Fruit fly (Drosophila melanogaster) whole organism, wandering third instar larva: ENCODE measurements around the gene Dpp10.

ENCODE experiments used
- Abd-B ChIP-seq: fragments of >200 bp; optimal IDR thresholded peaks from 2 replicates; lab custom pipeline; 2017; ENCODE audit warnings: missing biosample characterization, missing genetic modification characterization
- CG9705 ChIP-seq: fragments of 200-800 bp; sonication (Bioruptor generic); optimal IDR thresholded peaks from 2 replicates; lab custom pipeline; 2018; ENCODE audit warnings: missing biosample characterization, mild to moderate bottlenecking, missing genetic modification characterization
- CrebA ChIP-seq: fragments of 200-800 bp; sonication (Bioruptor generic); optimal IDR thresholded peaks from 2 replicates; lab custom pipeline; 2016; ENCODE audit warnings: missing biosample characterization, mild to moderate bottlenecking, missing genetic modification characterization, borderline replicate concordance
- Dfd ChIP-seq: fragments of >200 bp; optimal IDR thresholded peaks from 2 replicates; lab custom pipeline; 2017; ENCODE audit warnings: missing biosample characterization, missing genetic modification characterization
- GATAd ChIP-seq: sonication (Bioruptor generic); optimal IDR thresholded peaks from 2 replicates; lab custom pipeline; 2016; ENCODE audit warnings: missing biosample characterization, missing genetic modification characterization
- HLH106 ChIP-seq: fragments of 200-800 bp; optimal IDR thresholded peaks from 3 replicates; lab custom pipeline; 2019; ENCODE audit warnings: missing biosample characterization, mild to moderate bottlenecking, missing genetic modification characterization, moderate library complexity
- Hnf4 ChIP-seq: fragments of 200-800 bp; sonication (Bioruptor generic); optimal IDR thresholded peaks from 2 replicates; lab custom pipeline; 2016; ENCODE audit warnings: missing biosample characterization, mild to moderate bottlenecking, missing genetic modification characterization
- Hr83 ChIP-seq: fragments of 200-300 bp; sonication (Bioruptor generic); optimal IDR thresholded peaks from 2 replicates; lab custom pipeline; 2016; ENCODE audit warnings: missing biosample characterization, mild to moderate bottlenecking, missing genetic modification characterization, moderate library complexity; ENCODE audit not compliant: poor library complexity, severe bottlenecking
- Mio ChIP-seq: sonication (Bioruptor generic); optimal IDR thresholded peaks from 2 replicates; lab custom pipeline; 2016; ENCODE audit warnings: missing biosample characterization, missing genetic modification characterization
- Myc ChIP-seq: fragments of >200 bp; optimal IDR thresholded peaks from 2 replicates; lab custom pipeline; 2017
- N ChIP-seq: fragments of >200 bp; optimal IDR thresholded peaks from 2 replicates; lab custom pipeline; 2018; ENCODE audit warnings: missing biosample characterization, missing external identifiers, missing genetic modification characterization
- OdsH ChIP-seq: fragments of 200-800 bp; sonication (Bioruptor generic); optimal IDR thresholded peaks from 2 replicates; lab custom pipeline; 2016; ENCODE audit warnings: missing biosample characterization, mild to moderate bottlenecking, missing genetic modification characterization
- Rel ChIP-seq, 2 experiments: fragments of 200-800 bp; sonication (Bioruptor generic) in 1 of 2; optimal IDR thresholded peaks; 2 replicates in 1 of 2; 3 replicates in 1 of 2; lab custom pipeline; 2016 to 2019; ENCODE audit warnings: mild to moderate bottlenecking in 2 of 2, missing biosample characterization in 2 of 2, missing genetic modification characterization in 2 of 2, moderate library complexity in 1 of 2
- Sp1 ChIP-seq: fragments of 200-800 bp; sonication (Bioruptor generic); optimal IDR thresholded peaks from 3 replicates; lab custom pipeline; 2019; ENCODE audit warnings: missing biosample characterization, mild to moderate bottlenecking, missing genetic modification characterization, moderate library complexity
- Vsx2 ChIP-seq: fragments of 200-300, 225-300 bp; sonication (Bioruptor generic); optimal IDR thresholded peaks from 2 replicates; lab custom pipeline; 2018; ENCODE audit warnings: missing biosample characterization, missing genetic modification characterization; ENCODE audit not compliant: partially characterized antibody
- dmrt93B ChIP-seq: fragments of 200-800 bp; sonication (Bioruptor generic); optimal IDR thresholded peaks from 2 replicates; lab custom pipeline; 2018; ENCODE audit warnings: missing biosample characterization, mild to moderate bottlenecking, missing genetic modification characterization
- dsf ChIP-seq: sonication (Bioruptor generic); optimal IDR thresholded peaks from 2 replicates; lab custom pipeline; 2016; ENCODE audit warnings: missing biosample characterization, missing genetic modification characterization, borderline replicate concordance
- ey ChIP-seq: fragments of 200-800 bp; sonication (Bioruptor generic); optimal IDR thresholded peaks from 2 replicates; lab custom pipeline; 2016; ENCODE audit warnings: missing biosample characterization, missing genetic modification characterization
- foxo ChIP-seq, 2 experiments: fragments of 200-800 bp; sonication (Bioruptor generic); optimal IDR thresholded peaks; 2 replicates in 1 of 2; 3 replicates in 1 of 2; lab custom pipeline; 2016 to 2017; ENCODE audit warnings: missing biosample characterization in 2 of 2, missing genetic modification characterization in 2 of 2
- fru ChIP-seq: fragments of 200-800 bp; sonication (Bioruptor generic); optimal IDR thresholded peaks from 3 replicates; lab custom pipeline; 2016; ENCODE audit warnings: missing biosample characterization, mild to moderate bottlenecking, missing genetic modification characterization
- h ChIP-seq: fragments of 200-800 bp; sonication (Bioruptor generic); optimal IDR thresholded peaks from 3 replicates; lab custom pipeline; 2016; ENCODE audit warnings: missing biosample characterization, mild to moderate bottlenecking, missing genetic modification characterization
- jim ChIP-seq: fragments of 175-275, 200-325 bp; sonication (Bioruptor generic); optimal IDR thresholded peaks from 2 replicates; lab custom pipeline; 2016; ENCODE audit warnings: missing biosample characterization, mild to moderate bottlenecking, missing genetic modification characterization
- lola ChIP-seq: fragments of >200 bp; optimal IDR thresholded peaks from 2 replicates; lab custom pipeline; 2017; ENCODE audit warnings: missing biosample characterization, missing genetic modification characterization
- psq ChIP-seq: fragments of 200-800 bp; sonication (Bioruptor generic); optimal IDR thresholded peaks from 3 replicates; lab custom pipeline; 2017; ENCODE audit warnings: missing biosample characterization, mild to moderate bottlenecking, missing genetic modification characterization, moderate library complexity
- rgr ChIP-seq: fragments of 200-800 bp; sonication (Bioruptor generic); optimal IDR thresholded peaks from 3 replicates; lab custom pipeline; 2016; ENCODE audit warnings: missing biosample characterization, mild to moderate bottlenecking, missing genetic modification characterization
- sage ChIP-seq: fragments of 200-800 bp; sonication (Bioruptor generic); optimal IDR thresholded peaks from 2 replicates; lab custom pipeline; 2016; ENCODE audit warnings: missing biosample characterization, mild to moderate bottlenecking, missing genetic modification characterization
- sv ChIP-seq: fragments of 200-800 bp; sonication (Bioruptor generic); optimal IDR thresholded peaks from 3 replicates; lab custom pipeline; 2016; ENCODE audit warnings: missing biosample characterization, missing genetic modification characterization
- usp ChIP-seq: fragments of >200 bp; optimal IDR thresholded peaks from 2 replicates; lab custom pipeline; 2017; ENCODE audit warnings: missing biosample characterization, missing genetic modification characterization
- woc ChIP-seq: sonication (Bioruptor generic); optimal IDR thresholded peaks from 2 replicates; lab custom pipeline; 2016; ENCODE audit warnings: missing biosample characterization, mild to moderate bottlenecking, missing genetic modification characterization

Dpp10 gene

dm6 chr2L:6559131-6559530 is 41.7 kb downstream of the Dpp10 start, which contains the start of gene COX5BL:
Gene COX5BL (plus strand): TSS chr2L:6559431.
- TF ChIP-seq ey (GFP tag; lab: Kevin White, UChicago) (no peak), dsf (GFP tag; lab: Kevin White, UChicago) (no peak), lola (GFP tag; lab: Kevin White, UChicago) (no peak), Hr83 (GFP tag; lab: Kevin White, UChicago) (no peak), GATAd (GFP tag; lab: Kevin White, UChicago) (no peak), Dfd (GFP tag; lab: Kevin White, UChicago) (no peak), sage (GFP tag; lab: Kevin White, UChicago) (no peak), Vsx2 (GFP tag; lab: Kevin White, UChicago) (no peak), HLH106 (tag; lab: Kevin White, UChicago) (no peak), Abd-B (GFP tag; lab: Kevin White, UChicago) (no peak), Hnf4 (GFP tag; lab: Kevin White, UChicago) (no peak), CrebA (GFP tag; lab: Kevin White, UChicago) (no peak)

DNA sequence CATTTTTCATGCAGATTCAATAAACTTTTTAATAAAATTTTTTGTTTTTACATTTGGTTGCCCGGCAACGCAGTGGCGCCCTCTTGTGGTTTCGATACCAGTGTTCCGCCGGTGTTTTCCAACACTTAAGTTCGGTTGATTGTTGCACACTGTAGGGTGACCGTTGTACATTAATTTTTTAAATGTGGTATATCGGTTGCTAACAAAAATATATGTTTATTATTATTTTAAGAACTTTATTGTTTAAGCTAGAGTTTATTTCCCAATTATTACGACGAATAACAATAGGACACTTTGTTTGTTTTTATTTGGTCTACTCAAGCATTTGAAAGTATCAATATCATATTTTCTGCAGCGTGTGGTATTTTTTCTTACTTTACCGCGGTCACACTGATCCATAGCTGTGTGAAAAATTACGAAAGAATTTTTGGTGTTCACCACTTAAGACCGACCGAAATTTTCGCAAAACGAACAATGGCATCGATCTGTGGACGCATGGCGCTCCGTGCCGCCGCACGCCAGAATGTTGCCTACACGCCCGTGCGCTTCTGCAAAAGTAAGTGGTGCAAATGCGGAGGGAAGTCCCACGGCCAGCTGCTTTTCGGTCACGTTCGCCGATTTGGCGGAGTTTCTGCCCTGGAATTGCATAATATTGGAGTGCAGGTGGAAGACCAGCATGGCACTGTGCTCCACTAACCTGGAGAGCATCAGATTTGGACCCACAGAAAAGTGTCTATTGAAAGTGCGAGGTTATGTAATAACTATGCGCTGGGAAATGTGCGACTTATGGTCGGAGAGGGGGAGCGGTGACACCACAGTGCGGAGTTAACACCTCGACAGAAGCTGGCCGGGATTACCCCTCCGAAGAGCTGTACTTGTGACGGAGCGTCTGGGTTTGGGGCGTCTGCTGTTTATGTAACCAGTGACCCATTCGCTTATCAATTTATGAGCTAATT is 43.2 kb downstream of the Dpp10 start, which contains the start of the genes IFT52 and COX5B:
IFT52 (minus strand) TSS at position 74 of the 956 bp plus-strand sequence.
COX5B (plus strand) TSS at position 372 of the 956 bp plus-strand sequence.
- peak; percentile 57 for TF ChIP-seq Myc (lab: Kevin White, UChicago)
- TF ChIP-seq psq, result peak; percentile 48
- no peak for TF ChIP-seq Rel (GFP tag; optimal IDR thresholded peaks at IDR 0.05; lab: Kevin White, UChicago)
- peak; percentile 82 for TF ChIP-seq Rel (tag; optimal IDR thresholded peaks at IDR 0.05; lab: Kevin White, UChicago)
- TF ChIP-seq jim (GFP tag; lab: Kevin White, UChicago), result no peak
- peak; percentile 46 for TF ChIP-seq HLH106 (tag; lab: Kevin White, UChicago)
- no peak for TF ChIP-seq woc (GFP tag; lab: Kevin White, UChicago)
- TF ChIP-seq lola (GFP tag; lab: Kevin White, UChicago), result no peak
- peak; percentile 60 for TF ChIP-seq h (GFP tag; lab: Kevin White, UChicago)
- no peak for TF ChIP-seq N (GFP tag; lab: Kevin White, UChicago)
- no peak for TF ChIP-seq Mio (GFP tag; lab: Kevin White, UChicago)
- TF ChIP-seq ey (GFP tag; lab: Kevin White, UChicago), result no peak
- TF ChIP-seq rgr (GFP tag; lab: Kevin White, UChicago), result peak; percentile 76
- TF ChIP-seq dsf (GFP tag; lab: Kevin White, UChicago), result no peak
- no peak for TF ChIP-seq GATAd (GFP tag; lab: Kevin White, UChicago)
- peak; percentile 34 for TF ChIP-seq CG9705 (GFP tag; lab: Kevin White, UChicago)
- TF ChIP-seq foxo (GFP tag; optimal IDR thresholded peaks at IDR 0.05; lab: Kevin White, UChicago), result peak in 1 of 2 experiments; percentile 71
- TF ChIP-seq usp (GFP tag; lab: Kevin White, UChicago), result no peak
- TF ChIP-seq Dfd (GFP tag; lab: Kevin White, UChicago), result no peak
- TF ChIP-seq Hr83 (GFP tag; lab: Kevin White, UChicago), result peak; percentile 89
- TF ChIP-seq sage (GFP tag; lab: Kevin White, UChicago), result peak; percentile 56
- TF ChIP-seq fru (GFP tag; lab: Kevin White, UChicago), result peak; percentile 62
- peak; percentile 43 for TF ChIP-seq sv
- no peak for TF ChIP-seq OdsH
- no peak for TF ChIP-seq Sp1 (GFP tag; lab: Kevin White, UChicago)
- peak; percentile 44 for TF ChIP-seq dmrt93B
- TF ChIP-seq, all 38 proteins: peak for 13

- TF ChIP-seq Sp1 (GFP tag; lab: Kevin White, UChicago) (no peak), Dfd (GFP tag; lab: Kevin White, UChicago) (peak; percentile 82)
Measured at dm6 chr2L:6553797-6554188, 47.1 kb downstream of the Dpp10 start.
